Fruit fly (Drosophila melanogaster) whole organism: ENCODE measurements around the gene CG9582.

Experiments
- CG8478 ChIP-seq: fragments of >200 bp; optimal IDR thresholded peaks from 2 replicates; lab custom pipeline; 2018; ENCODE audit warnings: inconsistent platforms
- Dll ChIP-seq: fragments of >200 bp; optimal IDR thresholded peaks from 2 replicates; lab custom pipeline; 2017
- EcR ChIP-seq, 2 experiments: fragments of >200 bp; optimal IDR thresholded peaks; 2 replicates each; lab custom pipeline; 2017; ENCODE audit warnings: missing biosample characterization in 2 of 2, missing genetic modification characterization in 2 of 2, missing genetic modification reagents in 2 of 2
- pan ChIP-seq: fragments of >200 bp; optimal IDR thresholded peaks from 2 replicates; lab custom pipeline; 2017
- psq ChIP-seq: fragments of >200 bp; optimal IDR thresholded peaks from 2 replicates; lab custom pipeline; 2017
- usp ChIP-seq: fragments of >200 bp; optimal IDR thresholded peaks from 2 replicates; lab custom pipeline; 2017; ENCODE audit warnings: missing biosample characterization, missing genetic modification characterization, mixed read lengths

DNA sequence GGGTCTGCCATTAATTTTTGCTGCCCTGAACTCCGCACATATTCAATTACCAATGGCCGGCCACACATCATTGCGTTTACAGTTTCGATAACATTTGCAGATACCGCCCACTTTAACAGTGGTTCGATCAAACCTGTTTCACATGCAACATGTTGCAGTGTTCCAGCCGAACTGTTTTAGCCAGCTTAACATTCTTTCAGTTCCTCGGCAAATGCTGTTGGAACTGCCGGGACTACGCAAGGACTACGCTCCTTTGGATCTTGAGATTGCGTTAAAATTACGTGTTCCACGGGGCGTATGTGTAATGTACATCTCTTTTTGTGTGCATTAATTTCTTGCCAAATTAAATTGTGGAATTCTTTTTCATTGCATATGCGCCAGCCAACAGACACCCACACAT is 12.2 kb downstream of the CG9582 start:
- TF ChIP-seq psq (lab: Kevin White, UChicago), result no peak
- no peak for TF ChIP-seq usp (GFP tag; lab: Kevin White, UChicago)
- TF ChIP-seq CG8478 (lab: Kevin White, UChicago), result no peak
- TF ChIP-seq pan (lab: Kevin White, UChicago), result no peak
- TF ChIP-seq Dll, result no peak
- TF ChIP-seq EcR (GFP tag; optimal IDR thresholded peaks at IDR 0.05; lab: Kevin White, UChicago), result no peak
